Fruit fly (Drosophila melanogaster) whole organism, prepupa: Measurements from ENCODE around the gene CG17681.

Source experiments
- CG16779 ChIP-seq: fragments of 200-800 bp; sonication (Bioruptor generic); optimal IDR thresholded peaks from 3 replicates; lab custom pipeline; 2017; ENCODE audit warnings: missing biosample characterization, mild to moderate bottlenecking, missing genetic modification characterization
- CG32006 ChIP-seq: fragments of 200-800 bp; sonication (Bioruptor generic); optimal IDR thresholded peaks from 3 replicates; lab custom pipeline; 2017; ENCODE audit warnings: missing biosample characterization, mild to moderate bottlenecking, missing genetic modification characterization
- CG9139 ChIP-seq: fragments of 200-800 bp; sonication (Bioruptor generic); optimal IDR thresholded peaks from 3 replicates; lab custom pipeline; 2017; ENCODE audit warnings: missing biosample characterization, mild to moderate bottlenecking, missing genetic modification characterization
- Eip75B ChIP-seq: fragments of 200-800 bp; sonication (Bioruptor generic); optimal IDR thresholded peaks from 3 replicates; lab custom pipeline; 2016; ENCODE audit warnings: missing biosample characterization, missing genetic modification characterization
- Ets96B ChIP-seq: fragments of 200-800 bp; optimal IDR thresholded peaks from 2 replicates; lab custom pipeline; 2019; ENCODE audit warnings: missing biosample characterization, mild to moderate bottlenecking, missing genetic modification characterization, moderate library complexity
- Met ChIP-seq: fragments of 200-800 bp; sonication (Bioruptor generic); optimal IDR thresholded peaks from 3 replicates; lab custom pipeline; 2016; ENCODE audit warnings: missing biosample characterization, missing genetic modification characterization
- Sox102F ChIP-seq: fragments of 200-800 bp; sonication (Bioruptor generic); optimal IDR thresholded peaks from 2 replicates; lab custom pipeline; 2016; ENCODE audit warnings: missing biosample characterization, mild to moderate bottlenecking, missing genetic modification characterization
- eg ChIP-seq: fragments of 200-800 bp; sonication (Bioruptor generic); IDR thresholded peaks from 3 replicates; pipeline ENCODE4 v1.3.6; 2022; ENCODE audit warnings: missing biosample characterization, missing genetic modification characterization
- pdm3 ChIP-seq: fragments of 200-800 bp; sonication (Bioruptor generic); optimal IDR thresholded peaks from 3 replicates; lab custom pipeline; 2016; ENCODE audit warnings: missing biosample characterization, missing genetic modification characterization
- topi ChIP-seq: fragments of 200-800 bp; sonication (Bioruptor generic); optimal IDR thresholded peaks from 3 replicates; lab custom pipeline; 2016; ENCODE audit warnings: missing biosample characterization, missing genetic modification characterization

DNA sequence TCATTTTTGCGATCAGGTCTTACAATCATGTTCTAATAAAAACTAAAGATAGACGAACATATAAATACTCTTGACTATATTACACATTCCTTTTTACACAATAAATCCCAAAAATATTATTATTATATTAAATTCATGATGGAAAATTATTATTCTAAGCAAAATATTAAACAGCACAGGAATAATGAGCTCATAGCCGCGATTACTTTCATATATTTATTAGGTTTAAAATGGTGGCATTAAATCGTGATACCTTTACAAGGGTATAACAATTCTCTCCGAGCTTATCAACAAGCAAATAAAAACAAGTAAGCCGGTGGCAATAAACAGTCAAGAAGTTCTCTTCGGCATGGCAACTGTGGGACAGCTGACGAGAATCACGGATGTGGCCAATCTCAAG, at the start of gene CG17681:
- TF ChIP-seq Sox102F (GFP tag; lab: Kevin White, UChicago): no peak
- no peak for TF ChIP-seq CG16779 (tag; lab: Kevin White, UChicago)
- no peak for TF ChIP-seq pdm3
- no peak for TF ChIP-seq eg (GFP tag; lab: Robert Waterston, UW)
- no peak for TF ChIP-seq Eip75B
- TF ChIP-seq Met (GFP tag; lab: Kevin White, UChicago): no peak
- TF ChIP-seq topi (GFP tag; lab: Kevin White, UChicago): peak; percentile 37
- TF ChIP-seq CG9139: no peak
- no peak for TF ChIP-seq Ets96B (tag; lab: Kevin White, UChicago)
- no peak for TF ChIP-seq CG32006 (GFP tag; lab: Kevin White, UChicago)
